Worm (Caenorhabditis elegans) whole organism, midembryonic: ENCODE results near the gene srr-9.

Source experiments
- T22C8.4 ChIP-seq: fragments of 200-800 bp; sonication (Bioruptor generic); IDR thresholded peaks from 2 replicates; pipeline ENCODE4 v1.3.6; 2022; ENCODE audit warnings: missing genetic modification characterization, missing compliant biosample characterization
- cog-1 ChIP-seq: sonication (generic microtip); optimal IDR thresholded peaks from 2 replicates; lab custom pipeline; 2016; ENCODE audit warnings: missing genetic modification characterization, missing compliant biosample characterization
- flt-1 ChIP-seq: fragments of 200-800 bp; sonication (Bioruptor generic); IDR thresholded peaks from 2 replicates; pipeline ENCODE4 v1.3.6; 2022; ENCODE audit warnings: missing genetic modification characterization, missing compliant biosample characterization
- klf-2 ChIP-seq: fragments of 200-800 bp; sonication (Bioruptor generic); conservative IDR thresholded peaks from 2 replicates; pipeline ENCODE4 v1.3.6; 2022; ENCODE audit warnings: missing genetic modification reagents, missing genetic modification characterization, missing compliant biosample characterization
- med-1 ChIP-seq: sonication (generic microtip); optimal IDR thresholded peaks from 2 replicates; lab custom pipeline; 2017; ENCODE audit warnings: missing genetic modification characterization, mild to moderate bottlenecking, missing compliant biosample characterization, antibody characterized with exemption, missing genetic modification reagents; ENCODE audit not compliant: insufficient read depth
- ref-1 ChIP-seq: fragments of 200-800 bp; sonication (Bioruptor generic); conservative IDR thresholded peaks from 2 replicates; pipeline ENCODE4 v1.3.6; 2022; ENCODE audit warnings: missing genetic modification reagents, missing genetic modification characterization, missing compliant biosample characterization
- tab-1 ChIP-seq: fragments of 200-800 bp; sonication (Bioruptor generic); IDR thresholded peaks from 2 replicates; pipeline ENCODE4 v1.3.6; 2022; ENCODE audit warnings: missing genetic modification characterization, missing compliant biosample characterization
- ztf-23 ChIP-seq: fragments of 200-800 bp; sonication (Bioruptor generic); IDR thresholded peaks from 2 replicates; pipeline ENCODE4 v1.3.6; 2022; ENCODE audit warnings: missing genetic modification reagents, missing genetic modification characterization, missing compliant biosample characterization
- ztf-29 ChIP-seq: fragments of 200-800 bp; sonication (Bioruptor generic); IDR thresholded peaks from 2 replicates; pipeline ENCODE4 v1.3.6; 2022; ENCODE audit warnings: missing genetic modification reagents, missing genetic modification characterization, missing compliant biosample characterization

DNA sequence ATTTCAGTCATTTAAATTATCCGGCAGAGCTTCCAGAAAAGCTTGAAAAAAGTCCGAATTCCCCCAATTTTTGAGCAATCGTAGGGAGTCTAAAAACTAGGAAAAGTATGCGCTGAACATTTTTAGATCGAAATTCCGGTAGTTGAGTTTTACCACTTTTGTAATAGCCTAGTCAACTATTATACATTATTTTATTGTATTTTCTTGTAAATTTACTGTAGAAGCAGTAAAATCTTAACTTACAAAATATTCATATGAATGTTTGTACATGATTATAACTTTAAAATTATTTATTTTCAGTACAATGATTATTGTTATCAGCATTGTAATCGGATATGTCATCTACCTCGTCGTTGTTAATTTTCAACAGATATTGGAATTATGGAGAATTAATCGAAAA is 43.7 kb downstream of the srr-9 start, which contains the start of gene cyp-32A1:
- TF ChIP-seq T22C8.4 (GFP tag; lab: Robert Waterston, UW) (no peak), flt-1 (no peak), cog-1 (tag; lab: Kevin White, UChicago) (no peak), klf-2 (GFP tag; lab: Robert Waterston, UW) (no peak), tab-1 (GFP tag; lab: Robert Waterston, UW) (no peak), med-1 (no peak), ztf-29 (no peak), ztf-23 (GFP tag; lab: Robert Waterston, UW) (no peak), ref-1 (GFP tag; lab: Robert Waterston, UW) (no peak)
